Worm (Caenorhabditis elegans) whole organism, young adult: ENCODE results near the gene natb-1.

Source experiments
- F55B11.4 ChIP-seq: sonication (generic microtip); optimal IDR thresholded peaks from 2 replicates; lab custom pipeline; 2016; ENCODE audit warnings: missing compliant biosample characterization, missing genetic modification characterization, borderline replicate concordance; ENCODE audit not compliant: insufficient read depth
- ama-1 ChIP-seq, 3 experiments: fragments of 150-350 bp in 1 of 3; sonication (generic microtip) in 2 of 3; optimal IDR thresholded peaks; 2 replicates each; lab custom pipeline; 2014 to 2018; ENCODE audit warnings: missing biosample characterization in 2 of 3, missing genetic modification characterization in 2 of 3, missing genetic modification reagents in 2 of 3
- aptf-2 ChIP-seq: fragments of 200-800 bp; sonication (Bioruptor generic); conservative IDR thresholded peaks from 2 replicates; pipeline ENCODE4 v1.3.6; 2022; ENCODE audit warnings: missing genetic modification reagents, missing genetic modification characterization, missing compliant biosample characterization
- atf-7 ChIP-seq: sonication (generic microtip); optimal IDR thresholded peaks from 2 replicates; lab custom pipeline; 2017; ENCODE audit warnings: mild to moderate bottlenecking, missing genetic modification characterization, missing compliant biosample characterization
- lag-1 ChIP-seq: fragments of 200-800 bp; sonication (Bioruptor generic); IDR thresholded peaks from 2 replicates; pipeline ENCODE4 v1.3.6; 2022; ENCODE audit warnings: missing genetic modification reagents, missing genetic modification characterization, missing compliant biosample characterization
- madf-6 ChIP-seq: fragments of 200-800 bp; sonication (Bioruptor generic); IDR thresholded peaks from 2 replicates; pipeline ENCODE4 v1.3.6; 2022; ENCODE audit warnings: missing genetic modification reagents, missing genetic modification characterization, missing compliant biosample characterization
- nhr-120 ChIP-seq: fragments of 200-800 bp; sonication (Bioruptor generic); IDR thresholded peaks from 2 replicates; pipeline ENCODE4 v1.3.6; 2022; ENCODE audit warnings: missing genetic modification characterization, missing compliant biosample characterization
- nhr-27 ChIP-seq: fragments of 200-800 bp; sonication (Bioruptor generic); optimal IDR thresholded peaks from 2 replicates; lab custom pipeline; 2018; ENCODE audit warnings: mild to moderate bottlenecking, missing genetic modification characterization, moderate library complexity, missing compliant biosample characterization
- snpc-4 ChIP-seq, 5 experiments: fragments of 150-350 bp in 1 of 5; sonication (generic microtip) in 4 of 5; optimal IDR thresholded peaks; 2 replicates each; lab custom pipeline; 2014 to 2018; ENCODE audit warnings: missing genetic modification characterization in 5 of 5, missing biosample characterization in 3 of 5, antibody characterized with exemption in 2 of 5, mild to moderate bottlenecking in 2 of 5, missing compliant biosample characterization in 2 of 5, missing genotype in 2 of 5, moderate library complexity in 2 of 5, missing genetic modification reagents in 1 of 5
- tbx-9 ChIP-seq: sonication (generic microtip); optimal IDR thresholded peaks from 2 replicates; lab custom pipeline; 2016; ENCODE audit warnings: borderline replicate concordance, missing genetic modification characterization, inconsistent platforms, missing compliant biosample characterization
- unc-130 ChIP-seq: sonication (generic microtip); optimal IDR thresholded peaks from 2 replicates; lab custom pipeline; 2016; ENCODE audit warnings: missing genetic modification reagents, missing genetic modification characterization, missing compliant biosample characterization

DNA sequence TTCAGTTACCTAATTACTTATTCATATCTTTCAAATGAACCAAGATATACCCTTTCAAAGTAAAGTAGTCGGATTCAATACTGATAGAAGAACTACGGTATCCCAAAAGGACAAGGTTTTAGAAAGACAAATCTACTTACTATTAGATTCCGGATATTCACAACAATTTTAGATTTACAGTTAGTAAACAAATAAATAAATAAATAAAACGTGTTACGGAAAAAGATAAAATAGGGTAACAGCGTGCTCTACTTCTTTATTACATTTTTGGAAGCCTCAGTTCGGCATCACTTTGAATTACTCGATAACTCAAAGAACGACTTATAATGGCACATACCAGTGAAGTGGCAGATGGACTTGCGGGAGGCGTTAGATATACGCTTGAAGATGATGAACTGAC lies 21.8 kb upstream of the natb-1 start, which contains the start of gene Y97E10AR.8:
- TF ChIP-seq madf-6 (GFP tag; lab: Robert Waterston, UW) (no peak), ama-1 (optimal IDR thresholded peaks at IDR 0.05; lab: Kevin White, UChicago) (no peak), ama-1 (GFP tag; optimal IDR thresholded peaks at IDR 0.05; lab: Kevin White, UChicago) (no peak), unc-130 (GFP tag; lab: Kevin White, UChicago) (no peak), lag-1 (GFP tag; lab: Robert Waterston, UW) (no peak), nhr-120 (GFP tag; lab: Robert Waterston, UW) (no peak), nhr-27 (tag; lab: Kevin White, UChicago) (no peak), snpc-4 (GFP tag; optimal IDR thresholded peaks at IDR 0.05; lab: Kevin White, UChicago) (no peak), snpc-4 (tag; optimal IDR thresholded peaks at IDR 0.05; lab: Kevin White, UChicago) (no peak), atf-7 (tag; lab: Kevin White, UChicago) (no peak), F55B11.4 (no peak), aptf-2 (GFP tag; lab: Robert Waterston, UW) (no peak), tbx-9 (no peak)
